Worm (Caenorhabditis elegans): Measurements from ENCODE around the gene pals-17.

The pals-17 gene

DNA sequence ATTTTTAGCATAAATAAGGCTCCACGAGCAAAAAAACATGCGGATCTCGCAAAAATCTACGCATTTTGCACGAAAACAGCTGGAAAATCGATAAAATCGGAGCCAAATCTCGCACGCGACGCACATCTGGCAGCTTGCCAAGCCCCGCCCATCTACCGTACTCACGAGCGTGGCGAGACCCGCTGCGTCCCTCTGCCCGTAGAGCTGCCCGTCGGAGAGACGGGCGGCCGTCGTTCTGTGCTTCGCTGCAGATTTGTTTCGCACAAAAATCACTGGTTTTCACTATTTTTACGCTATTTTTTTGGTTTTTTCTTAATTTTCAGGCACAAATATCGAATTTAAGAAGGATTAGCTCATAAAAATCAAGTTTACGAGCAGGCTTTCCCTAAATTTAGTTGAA, 27.1 kb upstream of the pals-17 start (continued):
- TF ChIP-seq ZK546.5 (tag; optimal IDR thresholded peaks at IDR 0.05), result peak; percentile 51 to 94
- no peak for TF ChIP-seq Y75B8A.6 (GFP tag; IDR thresholded peaks at IDR 0.05)
- peak; percentile 82 for TF ChIP-seq mxl-3 (GFP tag; optimal IDR thresholded peaks at IDR 0.05)
- no peak for TF ChIP-seq gei-8 (GFP tag; optimal IDR thresholded peaks at IDR 0.05)
- peak; percentile 63 for TF ChIP-seq egl-43 (GFP tag; IDR thresholded peaks at IDR 0.05)
- TF ChIP-seq nhr-11 (tag; optimal IDR thresholded peaks at IDR 0.05), result peak; percentile 91
- TF ChIP-seq F49E8.2 (tag; optimal IDR thresholded peaks at IDR 0.05; ENCODE audit: borderline replicate concordance), result peak; percentile 34
- no peak for TF ChIP-seq daf-8 (GFP tag; IDR thresholded peaks at IDR 0.05)
- no peak for TF ChIP-seq nhr-76 (tag; optimal IDR thresholded peaks at IDR 0.05)
- peak; percentile 96 for TF ChIP-seq set-16 (GFP tag; IDR thresholded peaks at IDR 0.05)
- peak; percentile 97 for TF ChIP-seq zfp-2 (tag; optimal IDR thresholded peaks at IDR 0.05)
- peak; percentile 20; the same call in 1 of the 2 replicates for TF ChIP-seq lin-1 (GFP tag; IDR thresholded peaks at IDR 0.05)
- TF ChIP-seq unc-62 (GFP tag; optimal IDR thresholded peaks at IDR 0.05 in 1 of 2), result peak in 1 of 2 experiments; percentile 93
- no peak for TF ChIP-seq unc-62 (tag; optimal IDR thresholded peaks at IDR 0.05)
- TF ChIP-seq lin-29 (GFP tag; IDR thresholded peaks at IDR 0.05), result 0 out of 2 replicates have a peak, but pooled peaks have one; percentile 23
- TF ChIP-seq mep-1 (tag; optimal IDR thresholded peaks at IDR 0.05), result peak; percentile 91
- TF ChIP-seq lin-15B (tag; optimal IDR thresholded peaks at IDR 0.05), result peak; percentile 12
- peak; percentile 38 to 51 for TF ChIP-seq daf-16 (GFP tag; optimal IDR thresholded peaks at IDR 0.05)
- peak; percentile 48 for TF ChIP-seq daf-16 (tag; optimal IDR thresholded peaks at IDR 0.05)
- peak; percentile 33; the same call in 1 of the 2 replicates for TF ChIP-seq snpc-1.2 (GFP tag; IDR thresholded peaks at IDR 0.05)
- TF ChIP-seq dve-1 (tag; optimal IDR thresholded peaks at IDR 0.05; ENCODE audit: insufficient read depth), result peak; percentile 89
- TF ChIP-seq fkh-10 (GFP tag; optimal IDR thresholded peaks at IDR 0.05), result peak; percentile 34
- peak; percentile 95 for TF ChIP-seq ama-1 (optimal IDR thresholded peaks at IDR 0.05)
- peak; percentile 74 for TF ChIP-seq tra-1 (GFP tag; IDR thresholded peaks at IDR 0.05)
- TF ChIP-seq mdl-1 (tag; optimal IDR thresholded peaks at IDR 0.05), result peak; percentile 36 to 73
- peak; percentile 77 for TF ChIP-seq ceh-20 (GFP tag; IDR thresholded peaks at IDR 0.05)
- peak; percentile 87 for TF ChIP-seq nhr-42 (GFP tag; IDR thresholded peaks at IDR 0.05)
- no peak for TF ChIP-seq lim-7 (GFP tag; IDR thresholded peaks at IDR 0.05)
- no peak for TF ChIP-seq nhr-111 (GFP tag; optimal IDR thresholded peaks at IDR 0.05)
- TF ChIP-seq dmd-8 (GFP tag; IDR thresholded peaks at IDR 0.05), result no peak
- peak; percentile 76 for TF ChIP-seq ceh-44 (GFP tag; IDR thresholded peaks at IDR 0.05)
- no peak for TF ChIP-seq ceh-32 (tag; optimal IDR thresholded peaks at IDR 0.05; ENCODE audit: poor library complexity)
- peak; percentile 13 for TF ChIP-seq nhr-237 (tag; optimal IDR thresholded peaks at IDR 0.05)
- TF ChIP-seq pqm-1 (tag; optimal IDR thresholded peaks at IDR 0.05), result peak; percentile 14
- TF ChIP-seq zfp-3 (GFP tag; conservative IDR thresholded peaks at IDR 0.05), result peak; percentile 84
- peak; percentile 66; the same call in 1 of the 2 replicates for TF ChIP-seq Y48G9A.11 (GFP tag; IDR thresholded peaks at IDR 0.05)
- TF ChIP-seq hif-1 (tag; optimal IDR thresholded peaks at IDR 0.05), result peak; percentile 10 to 79

DNA sequence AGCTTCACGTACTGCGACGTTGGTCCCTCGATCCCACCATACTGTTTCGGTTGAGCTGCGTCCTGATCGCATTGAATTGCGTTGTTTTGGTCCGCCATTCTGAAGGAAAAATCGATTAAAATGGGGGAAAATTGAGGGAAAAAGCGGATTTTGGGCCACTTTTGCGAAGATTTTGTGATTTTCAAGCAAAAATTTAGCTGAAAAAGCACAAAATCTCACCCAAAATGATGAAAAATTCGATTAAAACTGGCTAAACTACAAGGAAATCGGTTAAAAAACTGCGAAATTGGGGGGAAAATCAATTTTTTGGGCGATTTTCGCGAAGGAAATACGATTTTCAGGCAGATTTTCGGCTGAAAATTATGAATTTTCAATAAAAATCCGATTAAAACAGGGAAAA, 25.4 kb upstream of the pals-17 start, which contains the start of gene elc-1:
Gene elc-1 (minus strand): TSS at position 101 of the 400 bp plus-strand sequence.
- TF ChIP-seq aha-1 (tag) (peak; percentile 87), lin-15B (tag; optimal IDR thresholded peaks at IDR 0.05) (no peak)

DNA sequence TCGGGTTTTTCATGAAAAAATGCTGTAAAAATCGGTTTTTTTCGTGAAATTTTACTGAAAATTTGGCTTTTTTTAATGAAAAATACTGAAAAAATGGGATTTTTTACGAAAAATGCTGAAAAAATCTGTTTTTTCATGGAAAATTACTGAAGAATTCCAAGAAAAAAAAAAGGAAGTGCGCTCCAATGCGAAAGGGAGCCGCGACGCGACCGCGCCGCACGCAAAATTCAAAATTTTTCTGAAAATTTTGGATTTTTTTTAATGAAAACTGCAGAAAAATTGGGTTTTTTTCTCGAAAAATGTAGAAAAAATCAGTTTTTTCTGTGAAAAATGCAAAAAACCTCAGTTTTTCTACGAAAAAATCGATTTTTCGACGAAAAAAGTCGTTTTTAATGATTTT, 24.9 kb upstream of the pals-17 start:
- TF ChIP-seq lim-7 (GFP tag; IDR thresholded peaks at IDR 0.05) (no peak), lin-38 (GFP tag; IDR thresholded peaks at IDR 0.05) (peak; percentile 61)
